Fruit fly (Drosophila melanogaster): ENCODE measurements around the gene skd.

dm6 chr3L:21023795-21024194, 3.4 kb downstream of the skd start:
- TF ChIP-seq psq (optimal IDR thresholded peaks at IDR 0.05): no peak
- TF ChIP-seq Sin3A (optimal IDR thresholded peaks at IDR 0.05): no peak
- TF ChIP-seq h (optimal IDR thresholded peaks at IDR 0.05): no peak
- TF ChIP-seq ttk (optimal IDR thresholded peaks at IDR 0.05): no peak
- no peak for TF ChIP-seq Myc (optimal IDR thresholded peaks at IDR 0.05)

Data from Kc167 (cell line).